Worm (Caenorhabditis elegans) whole organism, L3 larva: ENCODE results near the gene R11D1.12.

Experiments
- ama-1 ChIP-seq: fragments of 150-350 bp; optimal IDR thresholded peaks from 2 replicates; lab custom pipeline; 2018
- ceh-16 ChIP-seq: sonication (generic microtip); optimal IDR thresholded peaks from 2 replicates; lab custom pipeline; 2017; ENCODE audit warnings: missing biosample characterization, missing genetic modification characterization
- ceh-28 ChIP-seq: fragments of 150-350 bp; optimal IDR thresholded peaks from 2 replicates; lab custom pipeline; 2014; ENCODE audit warnings: missing biosample characterization, missing genetic modification reagents, missing genetic modification characterization
- ceh-82 ChIP-seq: fragments of 150-350 bp; optimal IDR thresholded peaks from 2 replicates; lab custom pipeline; 2014; ENCODE audit warnings: missing biosample characterization, missing genetic modification characterization
- daf-12 ChIP-seq: fragments of 150-350 bp; optimal IDR thresholded peaks from 2 replicates; lab custom pipeline; 2014; ENCODE audit warnings: missing biosample characterization, missing genetic modification reagents, missing genetic modification characterization
- egl-27 ChIP-seq: sonication (generic microtip); optimal IDR thresholded peaks from 4 replicates; lab custom pipeline; 2017; ENCODE audit warnings: missing biosample characterization, missing genetic modification reagents, missing genetic modification characterization
- egl-5 ChIP-seq: fragments of 150-350 bp; optimal IDR thresholded peaks from 2 replicates; lab custom pipeline; 2017; ENCODE audit warnings: missing biosample characterization, missing genetic modification reagents, missing genetic modification characterization, inconsistent platforms
- elt-1 ChIP-seq: fragments of 150-350 bp; optimal IDR thresholded peaks from 2 replicates; lab custom pipeline; 2014; ENCODE audit warnings: missing biosample characterization, missing genetic modification characterization
- elt-3 ChIP-seq, 3 experiments: fragments of 150-350 bp in 1 of 3; sonication (generic microtip) in 2 of 3; optimal IDR thresholded peaks; 2 replicates in 2 of 3; 4 replicates in 1 of 3; lab custom pipeline; 2014 to 2017; ENCODE audit warnings: missing biosample characterization in 3 of 3, missing genetic modification characterization in 3 of 3
- eor-1 ChIP-seq, 2 experiments: fragments of 150-350 bp; optimal IDR thresholded peaks; 2 replicates each; lab custom pipeline; 2014 to 2018; ENCODE audit warnings: missing biosample characterization in 2 of 2, missing genetic modification characterization in 2 of 2
- fos-1 ChIP-seq: fragments of 150-350 bp; optimal IDR thresholded peaks from 2 replicates; lab custom pipeline; 2014; ENCODE audit warnings: missing biosample characterization, missing genetic modification characterization
- hmg-11 ChIP-seq: sonication (generic microtip); optimal IDR thresholded peaks from 2 replicates; lab custom pipeline; 2016; ENCODE audit warnings: missing genetic modification characterization, missing compliant biosample characterization
- jun-1 ChIP-seq: fragments of 150-350 bp; optimal IDR thresholded peaks from 2 replicates; lab custom pipeline; 2014; ENCODE audit warnings: missing biosample characterization, missing genetic modification reagents, missing genetic modification characterization
- lin-15B ChIP-seq: fragments of 150-350 bp; optimal IDR thresholded peaks from 2 replicates; lab custom pipeline; 2014; ENCODE audit warnings: missing biosample characterization, missing genetic modification characterization
- lin-39 ChIP-seq: fragments of 150-350 bp; optimal IDR thresholded peaks from 2 replicates; lab custom pipeline; 2018; ENCODE audit warnings: missing biosample characterization, missing genetic modification reagents, missing genetic modification characterization
- mdl-1 ChIP-seq: fragments of 150-350 bp; optimal IDR thresholded peaks from 2 replicates; lab custom pipeline; 2014; ENCODE audit warnings: missing biosample characterization, missing genetic modification characterization
- mml-1 ChIP-seq: fragments of 150-350 bp; sonication (generic microtip); optimal IDR thresholded peaks from 3 replicates; lab custom pipeline; 2014; ENCODE audit warnings: missing biosample characterization, missing genetic modification characterization
- nfya-1 ChIP-seq: sonication (generic microtip); optimal IDR thresholded peaks from 2 replicates; lab custom pipeline; 2017; ENCODE audit warnings: missing genetic modification characterization, mild to moderate bottlenecking, missing compliant biosample characterization, antibody characterized with exemption, moderate library complexity; ENCODE audit not compliant: insufficient read depth
- nhr-11 ChIP-seq: fragments of 150-350 bp; optimal IDR thresholded peaks from 2 replicates; lab custom pipeline; 2014; ENCODE audit warnings: missing biosample characterization, missing genetic modification characterization
- nhr-23 ChIP-seq: fragments of 150-350 bp; optimal IDR thresholded peaks from 2 replicates; lab custom pipeline; 2014; ENCODE audit warnings: missing biosample characterization, missing genetic modification reagents, missing genetic modification characterization
- nhr-237 ChIP-seq: fragments of 150-350 bp; optimal IDR thresholded peaks from 2 replicates; lab custom pipeline; 2014; ENCODE audit warnings: missing biosample characterization, missing genetic modification characterization
- nhr-25 ChIP-seq: sonication (generic microtip); optimal IDR thresholded peaks from 2 replicates; lab custom pipeline; 2017; ENCODE audit warnings: missing biosample characterization, missing genetic modification characterization
- nhr-43 ChIP-seq: sonication (generic microtip); optimal IDR thresholded peaks from 2 replicates; lab custom pipeline; 2016; ENCODE audit warnings: mild to moderate bottlenecking, missing genetic modification characterization, missing compliant biosample characterization; ENCODE audit not compliant: poor library complexity, severe bottlenecking
- nhr-67 ChIP-seq: fragments of 150-350 bp; optimal IDR thresholded peaks from 2 replicates; lab custom pipeline; 2014; ENCODE audit warnings: missing biosample characterization, missing genetic modification characterization
- nhr-77 ChIP-seq: fragments of 150-350 bp; optimal IDR thresholded peaks from 2 replicates; lab custom pipeline; 2014; ENCODE audit warnings: missing biosample characterization, missing genetic modification characterization
- pha-4 ChIP-seq: fragments of 150-350 bp; optimal IDR thresholded peaks from 2 replicates; lab custom pipeline; 2014; ENCODE audit warnings: missing biosample characterization, missing genetic modification reagents, missing genetic modification characterization
- snpc-4 ChIP-seq: fragments of 150-350 bp; optimal IDR thresholded peaks from 2 replicates; lab custom pipeline; 2014; ENCODE audit warnings: missing biosample characterization, missing genetic modification characterization
- unc-39 ChIP-seq: sonication (generic microtip); optimal IDR thresholded peaks from 4 replicates; lab custom pipeline; 2017; ENCODE audit warnings: missing biosample characterization, missing genetic modification characterization
- unc-62 ChIP-seq: fragments of 150-350 bp; sonication (generic microtip); optimal IDR thresholded peaks from 4 replicates; lab custom pipeline; 2014; ENCODE audit warnings: missing biosample characterization, missing genetic modification reagents, missing genetic modification characterization
- ztf-11 ChIP-seq: fragments of 150-350 bp; optimal IDR thresholded peaks from 2 replicates; lab custom pipeline; 2014; ENCODE audit warnings: missing biosample characterization, missing genetic modification characterization

R11D1.12 gene

DNA sequence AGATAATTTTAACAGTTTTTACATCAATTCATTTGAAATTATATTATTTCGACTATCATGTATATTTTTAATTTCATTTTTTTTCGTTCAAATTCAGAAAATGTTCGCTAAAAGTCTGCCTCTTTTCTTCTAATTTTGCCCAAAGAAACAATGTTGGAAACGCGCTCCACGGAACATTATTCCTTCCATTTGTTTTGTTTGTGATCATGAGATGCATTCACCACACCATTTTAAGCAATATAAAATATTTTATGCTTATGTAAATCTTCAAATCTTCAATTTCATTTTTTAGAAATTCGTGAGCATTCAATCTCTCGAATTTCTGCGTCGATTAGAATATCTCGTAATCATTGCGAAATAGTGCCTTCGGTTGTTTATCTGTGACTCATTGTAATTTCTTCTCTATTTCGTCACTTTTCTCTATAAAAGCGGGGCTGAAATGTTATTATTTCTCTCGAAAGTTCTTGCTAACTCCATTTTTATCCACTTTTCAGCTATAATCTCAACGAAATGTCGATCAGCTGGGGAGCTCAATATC lies 28.4 kb downstream of the R11D1.12 start, which contains the start of gene istr-1:
istr-1 (plus strand) TSS at position 495 of the 538 bp plus-strand sequence.
- TF ChIP-seq jun-1 (tag; lab: Kevin White, UChicago) = peak; percentile 16
- peak; percentile 34 for TF ChIP-seq nfya-1
- TF ChIP-seq egl-5 (tag; lab: Kevin White, UChicago) = no peak
- TF ChIP-seq hmg-11 (tag; lab: Kevin White, UChicago) = peak; percentile 22
- peak; percentile 36 for TF ChIP-seq pha-4 (tag; lab: Kevin White, UChicago)
- peak; percentile 51 for TF ChIP-seq lin-15B (tag; lab: Kevin White, UChicago)
- TF ChIP-seq snpc-4 (tag; lab: Kevin White, UChicago) = peak; percentile 17
- no peak for TF ChIP-seq nhr-237 (tag; lab: Kevin White, UChicago)
- no peak for TF ChIP-seq nhr-43
- TF ChIP-seq, all 47 proteins: peak for 6

ce11 chrV:12696790-12697189 lies 29.0 kb downstream of the R11D1.12 start:
- TF ChIP-seq nhr-25 = no peak
- TF ChIP-seq nhr-43 = no peak
- TF ChIP-seq nhr-237 (tag; lab: Kevin White, UChicago) = no peak
- TF ChIP-seq nhr-11 (tag; lab: Kevin White, UChicago) = no peak
- TF ChIP-seq ceh-16 (tag; lab: Kevin White, UChicago) = no peak
- TF ChIP-seq eor-1 (tag; optimal IDR thresholded peaks at IDR 0.05; lab: Kevin White, UChicago) = no peak
- no peak for TF ChIP-seq lin-15B (tag; lab: Kevin White, UChicago)
- no peak for TF ChIP-seq unc-62 (GFP tag; lab: Kevin White, UChicago)
- TF ChIP-seq nhr-23 (tag; lab: Kevin White, UChicago) = no peak
- no peak for TF ChIP-seq mdl-1 (tag; lab: Kevin White, UChicago)
- TF ChIP-seq unc-39 (tag; lab: Kevin White, UChicago) = no peak
- no peak for TF ChIP-seq daf-12 (tag; lab: Kevin White, UChicago)
- no peak for TF ChIP-seq egl-27 (tag; lab: Kevin White, UChicago)
- no peak for TF ChIP-seq mml-1 (tag; lab: Kevin White, UChicago)
- TF ChIP-seq lin-39 = no peak
- TF ChIP-seq ceh-82 (tag; lab: Kevin White, UChicago) = no peak

DNA sequence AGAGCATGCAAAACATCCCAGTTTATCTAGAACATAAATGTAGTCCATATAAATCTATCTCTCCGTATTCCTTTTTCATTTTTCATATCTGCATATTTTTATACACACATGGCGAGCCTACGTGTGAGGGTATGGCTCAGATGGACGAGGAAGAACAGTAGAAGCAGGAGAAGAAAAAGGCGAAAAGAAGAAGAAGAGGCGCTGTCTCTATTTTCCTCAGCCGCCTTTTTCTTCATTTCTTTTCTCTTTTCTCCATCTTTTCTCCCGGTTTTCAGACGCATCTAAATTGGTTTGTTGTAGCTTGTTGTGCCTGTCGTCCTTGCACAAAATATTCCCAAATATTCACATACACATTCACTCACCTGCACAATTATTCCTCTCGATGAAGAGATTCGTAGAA lies 29.8 kb downstream of the R11D1.12 start, which contains the start of gene K10C8.4:
K10C8.4 (plus strand) TSS at position 301 of the 400 bp plus-strand sequence.
- TF ChIP-seq egl-5 (tag; lab: Kevin White, UChicago) (no peak), ceh-28 (tag; lab: Kevin White, UChicago) (no peak), hmg-11 (tag; lab: Kevin White, UChicago) (peak; percentile 3), ztf-11 (tag; lab: Kevin White, UChicago) (no peak)

- no peak for TF ChIP-seq nfya-1
- TF ChIP-seq nhr-25 = no peak
- TF ChIP-seq unc-62 (GFP tag; lab: Kevin White, UChicago) = no peak
- TF ChIP-seq ztf-11 (tag; lab: Kevin White, UChicago) = no peak
These were observed 30.6 kb downstream of the R11D1.12 start, which contains the start of gene parn-1 for ce11 chrV:12695155-12695554. Gene parn-1, minus strand, starts transcription at chrV:12695255.

ce11 chrV:12683205-12683604 lies 42.6 kb downstream of the R11D1.12 start:
- no peak for TF ChIP-seq unc-39 (tag; lab: Kevin White, UChicago)
- no peak for TF ChIP-seq nhr-77 (tag; lab: Kevin White, UChicago)
- no peak for TF ChIP-seq lin-39
- no peak for TF ChIP-seq elt-3 (tag; optimal IDR thresholded peaks at IDR 0.05; lab: Kevin White, UChicago)

ce11 chrV:12679807-12680206 lies 46.0 kb downstream of the R11D1.12 start, which contains the start of gene frpr-15:
Gene frpr-15, plus strand, starts transcription at chrV:12680107.
- no peak for TF ChIP-seq nhr-67 (tag; lab: Kevin White, UChicago)
- no peak for TF ChIP-seq elt-1 (tag; lab: Kevin White, UChicago)
- no peak for TF ChIP-seq ztf-11 (tag; lab: Kevin White, UChicago)
- no peak for TF ChIP-seq egl-5 (tag; lab: Kevin White, UChicago)
- TF ChIP-seq ama-1 (lab: Kevin White, UChicago) = no peak
- TF ChIP-seq nhr-23 (tag; lab: Kevin White, UChicago) = no peak
- no peak for TF ChIP-seq eor-1 (tag; optimal IDR thresholded peaks at IDR 0.05; lab: Kevin White, UChicago)
- TF ChIP-seq nhr-11 (tag; lab: Kevin White, UChicago) = no peak
- no peak for TF ChIP-seq unc-62 (GFP tag; lab: Kevin White, UChicago)
- no peak for TF ChIP-seq nhr-43
- TF ChIP-seq ceh-16 (tag; lab: Kevin White, UChicago) = no peak
- no peak for TF ChIP-seq fos-1
- no peak for TF ChIP-seq ceh-82 (tag; lab: Kevin White, UChicago)
